Fruit fly (Drosophila melanogaster): ENCODE measurements around the gene CG17129.

Gene CG17129

dm6 chr3L:700160-700917 is 20.2 kb upstream of the CG17129 start (continued):
- TF ChIP-seq CG7987 (GFP tag; optimal IDR thresholded peaks at IDR 0.05) (peak; percentile 61), CG17328 (GFP tag; IDR thresholded peaks at IDR 0.05) (peak; percentile 57; the same call in 1 of the 2 replicates), cato (GFP tag; optimal IDR thresholded peaks at IDR 0.05; ENCODE audit: borderline replicate concordance) (peak; percentile 18), CG10543 (GFP tag; optimal IDR thresholded peaks at IDR 0.05) (no peak), Taf1 (GFP tag; IDR thresholded peaks at IDR 0.05) (0 out of 2 replicates have a peak, but pooled peaks have one; percentile 13), insv (GFP tag; optimal IDR thresholded peaks at IDR 0.05) (no peak), CG6654 (GFP tag; optimal IDR thresholded peaks at IDR 0.05) (no peak), ind (GFP tag; optimal IDR thresholded peaks at IDR 0.05) (peak; percentile 21), inv (GFP tag; IDR thresholded peaks at IDR 0.05; ENCODE audit: partially characterized antibody) (no peak), dan (GFP tag; IDR thresholded peaks at IDR 0.05) (no peak), PHDP (tag; optimal IDR thresholded peaks at IDR 0.05) (peak; percentile 84), ems (GFP tag; optimal IDR thresholded peaks at IDR 0.05) (no peak), CG12391 (tag; optimal IDR thresholded peaks at IDR 0.05) (peak; percentile 71), onecut (GFP tag; IDR thresholded peaks at IDR 0.05) (peak; percentile 50), CG3065 (GFP tag; optimal IDR thresholded peaks at IDR 0.05) (no peak), CG15696 (tag; optimal IDR thresholded peaks at IDR 0.05) (no peak), CG8281 (tag; optimal IDR thresholded peaks at IDR 0.05) (peak; percentile 6), crol (GFP tag; IDR thresholded peaks at IDR 0.05) (no peak), Mad (GFP tag; optimal IDR thresholded peaks at IDR 0.05) (peak; percentile 16), CG12236 (GFP tag; optimal IDR thresholded peaks at IDR 0.05) (no peak), CG1602 (GFP tag; optimal IDR thresholded peaks at IDR 0.05) (peak; percentile 9), zfh1 (GFP tag; IDR thresholded peaks at IDR 0.05) (peak; percentile 69; the same call in 2 of the 3 replicates), MTF-1 (GFP tag; optimal IDR thresholded peaks at IDR 0.05; ENCODE audit: borderline replicate concordance) (peak; percentile 40), Gug (GFP tag; IDR thresholded peaks at IDR 0.05) (no peak), CG5180 (GFP tag; optimal IDR thresholded peaks at IDR 0.05) (no peak), CG14667 (GFP tag; IDR thresholded peaks at IDR 0.05) (peak; percentile 24; the same call in 1 of the 2 replicates), Nf-YC (tag; optimal IDR thresholded peaks at IDR 0.05) (peak; percentile 48), CG18619 (GFP tag; optimal IDR thresholded peaks at IDR 0.05) (peak; percentile 4), ab (GFP tag; optimal IDR thresholded peaks at IDR 0.05) (no peak), CG13894 (tag; optimal IDR thresholded peaks at IDR 0.05) (peak; percentile 100), jigr1 (GFP tag; IDR thresholded peaks at IDR 0.05) (no peak), lab (GFP tag; optimal IDR thresholded peaks at IDR 0.05) (peak; percentile 80), disco-r (GFP tag; optimal IDR thresholded peaks at IDR 0.05) (no peak), CG13296 (GFP tag; optimal IDR thresholded peaks at IDR 0.05) (peak; percentile 72), phol (tag; optimal IDR thresholded peaks at IDR 0.05) (peak; percentile 66), CG15601 (tag; optimal IDR thresholded peaks at IDR 0.05) (peak; percentile 41), wor (GFP tag; IDR thresholded peaks at IDR 0.05) (no peak), bab2 (GFP tag; optimal IDR thresholded peaks at IDR 0.05) (peak; percentile 7), gfzf (GFP tag; optimal IDR thresholded peaks at IDR 0.05) (no peak), CG3726 (GFP tag; IDR thresholded peaks at IDR 0.05) (no peak), exex (tag; optimal IDR thresholded peaks at IDR 0.05) (no peak), CG18599 (GFP tag; optimal IDR thresholded peaks at IDR 0.05) (peak; percentile 75), otp (GFP tag; IDR thresholded peaks at IDR 0.05) (peak; percentile 48; the same call in 1 of the 3 replicates), tgo (GFP tag; IDR thresholded peaks at IDR 0.05) (peak; percentile 38; the same call in 1 of the 3 replicates), CG4282 (GFP tag; optimal IDR thresholded peaks at IDR 0.05) (peak; percentile 1), HLH4C (GFP tag; IDR thresholded peaks at IDR 0.05; ENCODE audit: partially characterized antibody) (no peak), Oaz (GFP tag; IDR thresholded peaks at IDR 0.05) (no peak), nerfin-1 (tag; optimal IDR thresholded peaks at IDR 0.05) (peak; percentile 20)
